Worm (Caenorhabditis elegans) whole organism, L1 larva: ENCODE data around the gene grd-3.

Source experiments
- C34B4.2 ChIP-seq: sonication (generic microtip); optimal IDR thresholded peaks from 2 replicates; lab custom pipeline; 2017; ENCODE audit warnings: mild to moderate bottlenecking, missing genetic modification characterization, missing compliant biosample characterization
- F16B12.6 ChIP-seq: fragments of 150-350 bp; optimal IDR thresholded peaks from 2 replicates; lab custom pipeline; 2014; ENCODE audit warnings: missing biosample characterization, missing genetic modification characterization
- Y116A8C.19 ChIP-seq: sonication (generic microtip); optimal IDR thresholded peaks from 2 replicates; lab custom pipeline; 2016; ENCODE audit warnings: missing compliant biosample characterization, missing genetic modification characterization, borderline replicate concordance
- aly-2 ChIP-seq: fragments of 150-350 bp; optimal IDR thresholded peaks from 2 replicates; lab custom pipeline; 2014; ENCODE audit warnings: missing biosample characterization, missing genetic modification characterization
- ama-1 ChIP-seq: fragments of 150-350 bp; optimal IDR thresholded peaks from 2 replicates; lab custom pipeline; 2014
- ceh-82 ChIP-seq, 3 experiments: fragments of 150-350 bp in 1 of 3; sonication (generic microtip) in 2 of 3; optimal IDR thresholded peaks; 2 replicates each; lab custom pipeline; 2014 to 2017; ENCODE audit warnings: missing biosample characterization in 3 of 3, missing genetic modification characterization in 3 of 3
- ceh-90 ChIP-seq: sonication (generic microtip); optimal IDR thresholded peaks from 2 replicates; lab custom pipeline; 2016; ENCODE audit warnings: missing genetic modification characterization, missing compliant biosample characterization
- ces-1 ChIP-seq: fragments of 150-350 bp; optimal IDR thresholded peaks from 2 replicates; lab custom pipeline; 2014; ENCODE audit warnings: missing biosample characterization, missing genetic modification reagents, missing genetic modification characterization
- dpl-1 ChIP-seq, 3 experiments: fragments of 150-350 bp in 2 of 3; sonication (generic microtip) in 1 of 3; optimal IDR thresholded peaks; 2 replicates each; lab custom pipeline; 2014 to 2017; ENCODE audit warnings: missing biosample characterization in 3 of 3, missing genetic modification characterization in 3 of 3, missing genetic modification reagents in 3 of 3
- dsc-1 ChIP-seq: sonication (generic microtip); optimal IDR thresholded peaks from 2 replicates; lab custom pipeline; 2016; ENCODE audit warnings: mild to moderate bottlenecking, missing genetic modification characterization, missing compliant biosample characterization
- efl-1 ChIP-seq, 4 experiments: fragments of 150-350 bp; optimal IDR thresholded peaks in 3 of 4; peaks in 1 of 4; 1 replicate in 1 of 4; 2 replicates in 3 of 4; lab custom pipeline; 2014; ENCODE audit warnings: missing biosample characterization in 2 of 4, missing genetic modification characterization in 2 of 4, missing genetic modification reagents in 2 of 4
- egl-27 ChIP-seq, 2 experiments: fragments of 150-350 bp in 1 of 2; sonication (generic microtip); optimal IDR thresholded peaks; 3 replicates each; lab custom pipeline; 2017 to 2018; ENCODE audit warnings: missing biosample characterization in 2 of 2, missing genetic modification characterization in 2 of 2, missing genetic modification reagents in 2 of 2
- elt-2 ChIP-seq: sonication (generic microtip); optimal IDR thresholded peaks from 2 replicates; lab custom pipeline; 2016; ENCODE audit warnings: missing genetic modification characterization, mild to moderate bottlenecking, inconsistent platforms, missing compliant biosample characterization, missing genetic modification reagents
- elt-3 ChIP-seq, 6 experiments: fragments of 150-350 bp in 1 of 6; sonication (generic microtip); optimal IDR thresholded peaks; 2 replicates each; lab custom pipeline; 2017 to 2018; ENCODE audit warnings: missing biosample characterization in 6 of 6, missing genetic modification characterization in 6 of 6, inconsistent platforms in 1 of 6
- ets-5 ChIP-seq: fragments of 200-800 bp; sonication (Bioruptor generic); IDR thresholded peaks from 2 replicates; pipeline ENCODE4 v1.3.6; 2022; ENCODE audit warnings: missing genetic modification characterization, missing compliant biosample characterization
- fkh-10 ChIP-seq: sonication (generic microtip); optimal IDR thresholded peaks from 2 replicates; lab custom pipeline; 2017; ENCODE audit warnings: missing biosample characterization, missing genetic modification reagents, missing genetic modification characterization
- fkh-4 ChIP-seq: sonication (generic microtip); optimal IDR thresholded peaks from 2 replicates; lab custom pipeline; 2016; ENCODE audit warnings: missing compliant biosample characterization, missing genetic modification characterization, borderline replicate concordance
- fkh-8 ChIP-seq: sonication (generic microtip); optimal IDR thresholded peaks from 2 replicates; lab custom pipeline; 2016; ENCODE audit warnings: mild to moderate bottlenecking, missing genetic modification characterization, missing compliant biosample characterization
- grh-1 ChIP-seq: fragments of 200-800 bp; sonication (Bioruptor generic); IDR thresholded peaks from 2 replicates; pipeline ENCODE4 v1.3.6; 2022; ENCODE audit warnings: missing genetic modification reagents, missing genetic modification characterization, missing compliant biosample characterization
- hlh-17 ChIP-seq: fragments of 200-800 bp; sonication (Bioruptor generic); optimal IDR thresholded peaks from 2 replicates; lab custom pipeline; 2018; ENCODE audit warnings: missing genetic modification characterization, mild to moderate bottlenecking, missing compliant biosample characterization, moderate library complexity, borderline replicate concordance
- hpl-2 ChIP-seq: fragments of 150-350 bp; optimal IDR thresholded peaks from 2 replicates; lab custom pipeline; 2014; ENCODE audit warnings: missing biosample characterization, missing genetic modification reagents, missing genetic modification characterization
- isw-1 ChIP-seq: fragments of 200-800 bp; sonication (Bioruptor generic); IDR thresholded peaks from 2 replicates; pipeline ENCODE4 v1.3.6; 2022; ENCODE audit warnings: missing genetic modification characterization, missing compliant biosample characterization
- lin-14 ChIP-seq: fragments of 200-800 bp; sonication (Bioruptor generic); optimal IDR thresholded peaks from 2 replicates; lab custom pipeline; 2018; ENCODE audit warnings: mild to moderate bottlenecking, missing genetic modification characterization, moderate library complexity, missing compliant biosample characterization
- lin-35 ChIP-seq, 2 experiments: fragments of 150-350 bp; optimal IDR thresholded peaks; 2 replicates each; lab custom pipeline; 2014; ENCODE audit warnings: missing biosample characterization in 2 of 2, missing genetic modification characterization in 2 of 2, missing genetic modification reagents in 2 of 2
- lsy-2 ChIP-seq, 2 experiments: fragments of 150-350 bp; optimal IDR thresholded peaks; 2 replicates each; lab custom pipeline; 2014; ENCODE audit warnings: missing biosample characterization in 2 of 2, missing genetic modification characterization in 2 of 2
- mdl-1 ChIP-seq, 2 experiments: fragments of 150-350 bp; optimal IDR thresholded peaks; 2 replicates each; lab custom pipeline; 2014 to 2017; ENCODE audit warnings: missing biosample characterization in 2 of 2, missing genetic modification characterization in 2 of 2, inconsistent platforms in 1 of 2
- mef-2 ChIP-seq: fragments of 150-350 bp; optimal IDR thresholded peaks from 2 replicates; lab custom pipeline; 2014; ENCODE audit warnings: missing biosample characterization, missing genetic modification characterization
- mep-1 ChIP-seq: fragments of 150-350 bp; optimal IDR thresholded peaks from 2 replicates; lab custom pipeline; 2014; ENCODE audit warnings: missing biosample characterization, missing genetic modification characterization
- nhr-12 ChIP-seq: sonication (generic microtip); optimal IDR thresholded peaks from 2 replicates; lab custom pipeline; 2017; ENCODE audit warnings: missing biosample characterization, missing genetic modification characterization
- nhr-20 ChIP-seq: sonication (generic microtip); optimal IDR thresholded peaks from 2 replicates; lab custom pipeline; 2016; ENCODE audit warnings: mild to moderate bottlenecking, missing genetic modification characterization, missing compliant biosample characterization
- nhr-28 ChIP-seq: fragments of 150-350 bp; optimal IDR thresholded peaks from 2 replicates; lab custom pipeline; 2014; ENCODE audit warnings: missing biosample characterization, missing genetic modification characterization
- nhr-76 ChIP-seq: sonication (generic microtip); optimal IDR thresholded peaks from 2 replicates; lab custom pipeline; 2017; ENCODE audit warnings: missing biosample characterization, missing genetic modification characterization
- nhr-77 ChIP-seq: fragments of 150-350 bp; optimal IDR thresholded peaks from 2 replicates; lab custom pipeline; 2014; ENCODE audit warnings: missing biosample characterization, missing genetic modification characterization
- nhr-85 ChIP-seq: sonication (generic microtip); peaks from one replicate; lab custom pipeline; 2016; ENCODE audit warnings: missing genetic modification characterization, inconsistent platforms, missing compliant biosample characterization
- pqm-1 ChIP-seq: sonication (generic microtip); optimal IDR thresholded peaks from 3 replicates; lab custom pipeline; 2017; ENCODE audit warnings: missing biosample characterization, missing genetic modification characterization
- skn-1 ChIP-seq: fragments of 150-350 bp; optimal IDR thresholded peaks from 2 replicates; lab custom pipeline; 2014; ENCODE audit warnings: missing biosample characterization, missing genetic modification characterization
- snpc-4 ChIP-seq: fragments of 150-350 bp; optimal IDR thresholded peaks from 2 replicates; lab custom pipeline; 2014; ENCODE audit warnings: missing biosample characterization, missing genetic modification characterization
- snu-23 ChIP-seq: sonication (generic microtip); optimal IDR thresholded peaks from 2 replicates; lab custom pipeline; 2016; ENCODE audit warnings: missing genetic modification characterization, missing compliant biosample characterization
- sox-4 ChIP-seq: sonication (generic microtip); optimal IDR thresholded peaks from 2 replicates; lab custom pipeline; 2016; ENCODE audit warnings: missing genetic modification characterization, missing compliant biosample characterization
- sptf-1 ChIP-seq: fragments of 150-350 bp; optimal IDR thresholded peaks from 2 replicates; lab custom pipeline; 2014; ENCODE audit warnings: missing biosample characterization, missing genetic modification characterization
- swsn-7 ChIP-seq: sonication (generic microtip); optimal IDR thresholded peaks from 2 replicates; lab custom pipeline; 2016; ENCODE audit warnings: missing genetic modification characterization, missing compliant biosample characterization
- tbx-2 ChIP-seq: sonication (generic microtip); optimal IDR thresholded peaks from 2 replicates; lab custom pipeline; 2016; ENCODE audit warnings: missing genetic modification characterization, missing compliant biosample characterization
- tlp-1 ChIP-seq: fragments of 150-350 bp; optimal IDR thresholded peaks from 2 replicates; lab custom pipeline; 2014; ENCODE audit warnings: missing biosample characterization, missing genetic modification characterization
- unc-130 ChIP-seq: fragments of 150-350 bp; optimal IDR thresholded peaks from 2 replicates; lab custom pipeline; 2017; ENCODE audit warnings: missing biosample characterization, missing genetic modification characterization, inconsistent platforms
- unc-30 ChIP-seq: sonication (generic microtip); optimal IDR thresholded peaks from 2 replicates; lab custom pipeline; 2017; ENCODE audit warnings: missing biosample characterization, missing genetic modification characterization
- unc-86 ChIP-seq: sonication (generic microtip); optimal IDR thresholded peaks from 2 replicates; lab custom pipeline; 2016; ENCODE audit warnings: missing genetic modification characterization, missing compliant biosample characterization
- unc-98 ChIP-seq: fragments of 200-800 bp; sonication (Bioruptor generic); IDR thresholded peaks from 2 replicates; pipeline ENCODE4 v1.3.6; 2022; ENCODE audit warnings: missing genetic modification characterization, missing compliant biosample characterization
- xbp-1 ChIP-seq: sonication (generic microtip); optimal IDR thresholded peaks from 2 replicates; lab custom pipeline; 2016; ENCODE audit warnings: missing genetic modification characterization, missing compliant biosample characterization
- zip-4 ChIP-seq: fragments of 200-800 bp; sonication (Bioruptor generic); optimal IDR thresholded peaks from 2 replicates; lab custom pipeline; 2018; ENCODE audit warnings: mild to moderate bottlenecking, missing genetic modification characterization, moderate library complexity, missing compliant biosample characterization
- ztf-4 ChIP-seq: fragments of 150-350 bp; optimal IDR thresholded peaks from 2 replicates; lab custom pipeline; 2014; ENCODE audit warnings: missing biosample characterization, missing genetic modification characterization

Gene grd-3

ce11 chrIV:3398078-3398477 lies 41.4 kb upstream of the grd-3 start:
- TF ChIP-seq nhr-85 (tag; lab: Kevin White, UChicago) (no peak), egl-27 (tag; optimal IDR thresholded peaks at IDR 0.05; lab: Kevin White, UChicago) (no peak), ces-1 (no peak), unc-98 (GFP tag; lab: Robert Waterston, UW) (no peak)
- TF ChIP-seq, all 84 proteins: peak for 0

ce11 chrIV:3399015-3399722 lies 40.3 kb upstream of the grd-3 start, which contains the start of the genes dyf-3 and pdhb-1:
Gene dyf-3 (minus strand): TSS chrIV:3399231.
Gene pdhb-1 (plus strand): TSS chrIV:3399672.
- TF ChIP-seq ama-1 (no peak), nhr-28 (tag; lab: Kevin White, UChicago) (no peak), lsy-2 (tag; optimal IDR thresholded peaks at IDR 0.05; lab: Kevin White, UChicago) (peak; percentile 88 to 97), nhr-20 (tag; lab: Kevin White, UChicago) (no peak), unc-30 (tag; lab: Kevin White, UChicago) (no peak), snpc-4 (tag; lab: Kevin White, UChicago) (no peak), ceh-82 (tag; optimal IDR thresholded peaks at IDR 0.05; lab: Kevin White, UChicago) (peak in 1 of 3 experiments; percentile 48), isw-1 (GFP tag; lab: Robert Waterston, UW) (no peak), skn-1 (tag; lab: Kevin White, UChicago) (no peak), nhr-77 (tag; lab: Kevin White, UChicago) (peak; percentile 29), hpl-2 (GFP tag; lab: Kevin White, UChicago) (no peak), mef-2 (tag; lab: Kevin White, UChicago) (no peak), nhr-85 (tag; lab: Kevin White, UChicago) (peak; percentile 69), sox-4 (no peak), unc-86 (peak; percentile 11), grh-1 (no peak), swsn-7 (tag; lab: Kevin White, UChicago) (no peak), nhr-76 (no peak), lin-14 (GFP tag; lab: Kevin White, UChicago) (no peak), sptf-1 (tag; lab: Kevin White, UChicago) (no peak), fkh-10 (GFP tag; lab: Kevin White, UChicago) (peak; percentile 4), lin-35 (GFP tag; optimal IDR thresholded peaks at IDR 0.05; lab: Kevin White, UChicago) (peak; percentile 26 to 59), elt-3 (tag; optimal IDR thresholded peaks at IDR 0.05; lab: Kevin White, UChicago) (no peak), dsc-1 (tag; lab: Kevin White, UChicago) (peak; percentile 16), ets-5 (GFP tag; lab: Robert Waterston, UW) (no peak), efl-1 (optimal IDR thresholded peaks at IDR 0.05; lab: Kevin White, UChicago) (peak; percentile 46 to 61), efl-1 (GFP tag; optimal IDR thresholded peaks at IDR 0.05 in 1 of 2; lab: Kevin White, UChicago) (peak; percentile 56 to 94), Y116A8C.19 (no peak), zip-4 (GFP tag; lab: Kevin White, UChicago) (no peak), ceh-90 (no peak), nhr-12 (tag; lab: Kevin White, UChicago) (no peak), tbx-2 (tag; lab: Kevin White, UChicago) (peak; percentile 41), unc-130 (tag; lab: Kevin White, UChicago) (peak; percentile 23), pqm-1 (tag; lab: Kevin White, UChicago) (no peak), fkh-4 (tag; lab: Kevin White, UChicago) (no peak), mep-1 (tag; lab: Kevin White, UChicago) (peak; percentile 40), mdl-1 (tag; optimal IDR thresholded peaks at IDR 0.05; lab: Kevin White, UChicago) (peak in 1 of 2 experiments; percentile 37), elt-2 (tag; lab: Kevin White, UChicago) (no peak), ztf-4 (tag; lab: Kevin White, UChicago) (no peak), unc-98 (GFP tag; lab: Robert Waterston, UW) (no peak), C34B4.2 (tag; lab: Kevin White, UChicago) (no peak), tlp-1 (tag; lab: Kevin White, UChicago) (no peak), hlh-17 (no peak), aly-2 (tag; lab: Kevin White, UChicago) (no peak), F16B12.6 (peak; percentile 92), snu-23 (GFP tag; lab: Kevin White, UChicago) (peak; percentile 38), fkh-8 (tag; lab: Kevin White, UChicago) (peak; percentile 54), xbp-1 (tag; lab: Kevin White, UChicago) (peak; percentile 10), dpl-1 (GFP tag; optimal IDR thresholded peaks at IDR 0.05; lab: Kevin White, UChicago) (peak; percentile 37 to 56 (median 48))
